Fruit fly (Drosophila melanogaster): ENCODE results near the gene neo.

The neo gene

dm6 chr3R:29775755-29776686 lies 42.9 kb upstream of the neo start:
- TF ChIP-seq lmd (GFP tag; IDR thresholded peaks at IDR 0.05) (no peak), CG6175 (GFP tag; IDR thresholded peaks at IDR 0.05) (no peak), grn (GFP tag; optimal IDR thresholded peaks at IDR 0.05) (peak; percentile 7), corto (GFP tag; optimal IDR thresholded peaks at IDR 0.05) (no peak), twi (tag; optimal IDR thresholded peaks at IDR 0.05) (no peak), CG1602 (GFP tag; optimal IDR thresholded peaks at IDR 0.05) (no peak)

DNA sequence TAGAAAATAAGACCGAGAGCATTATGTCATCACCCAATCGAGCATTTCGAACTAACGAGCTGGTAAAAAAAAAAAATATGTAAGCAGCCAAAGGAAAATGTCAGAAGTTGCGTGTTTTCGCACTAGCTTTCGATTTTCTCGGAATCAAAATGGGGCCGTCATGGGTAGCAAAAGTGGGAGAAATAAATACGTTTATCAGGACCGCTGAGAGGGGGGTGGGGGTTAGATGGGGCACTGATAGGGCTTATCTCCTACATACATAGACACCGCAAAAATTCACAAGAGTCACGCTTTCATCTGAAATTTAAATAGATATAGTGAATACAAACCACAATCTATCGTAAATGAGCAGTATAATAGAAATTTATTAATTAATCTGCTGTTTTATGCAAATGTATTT lies 41.7 kb upstream of the neo start:
- no peak for TF ChIP-seq sisA (GFP tag; IDR thresholded peaks at IDR 0.05)
- no peak for TF ChIP-seq CG33557 (GFP tag; optimal IDR thresholded peaks at IDR 0.05)
- no peak for TF ChIP-seq CG17802 (tag; optimal IDR thresholded peaks at IDR 0.05)
- TF ChIP-seq crol (GFP tag; IDR thresholded peaks at IDR 0.05) = peak; percentile 65
- TF ChIP-seq aop (GFP tag; IDR thresholded peaks at IDR 0.05) = no peak
- no peak for TF ChIP-seq so (GFP tag; IDR thresholded peaks at IDR 0.05)
- TF ChIP-seq grn (GFP tag; optimal IDR thresholded peaks at IDR 0.05) = peak; percentile 52
- 0 out of 2 replicates have a peak, but pooled peaks have one; percentile 6 for TF ChIP-seq vvl (GFP tag; IDR thresholded peaks at IDR 0.05)
- peak in 1 of 2 experiments; percentile 70 for TF ChIP-seq Pdp1 (GFP tag; optimal IDR thresholded peaks at IDR 0.05)
- no peak for TF ChIP-seq zf30C (GFP tag; optimal IDR thresholded peaks at IDR 0.05)
- TF ChIP-seq exex (tag; optimal IDR thresholded peaks at IDR 0.05) = peak; percentile 33
- TF ChIP-seq CG7963 (GFP tag; IDR thresholded peaks at IDR 0.05; ENCODE audit: partially characterized antibody) = no peak

DNA sequence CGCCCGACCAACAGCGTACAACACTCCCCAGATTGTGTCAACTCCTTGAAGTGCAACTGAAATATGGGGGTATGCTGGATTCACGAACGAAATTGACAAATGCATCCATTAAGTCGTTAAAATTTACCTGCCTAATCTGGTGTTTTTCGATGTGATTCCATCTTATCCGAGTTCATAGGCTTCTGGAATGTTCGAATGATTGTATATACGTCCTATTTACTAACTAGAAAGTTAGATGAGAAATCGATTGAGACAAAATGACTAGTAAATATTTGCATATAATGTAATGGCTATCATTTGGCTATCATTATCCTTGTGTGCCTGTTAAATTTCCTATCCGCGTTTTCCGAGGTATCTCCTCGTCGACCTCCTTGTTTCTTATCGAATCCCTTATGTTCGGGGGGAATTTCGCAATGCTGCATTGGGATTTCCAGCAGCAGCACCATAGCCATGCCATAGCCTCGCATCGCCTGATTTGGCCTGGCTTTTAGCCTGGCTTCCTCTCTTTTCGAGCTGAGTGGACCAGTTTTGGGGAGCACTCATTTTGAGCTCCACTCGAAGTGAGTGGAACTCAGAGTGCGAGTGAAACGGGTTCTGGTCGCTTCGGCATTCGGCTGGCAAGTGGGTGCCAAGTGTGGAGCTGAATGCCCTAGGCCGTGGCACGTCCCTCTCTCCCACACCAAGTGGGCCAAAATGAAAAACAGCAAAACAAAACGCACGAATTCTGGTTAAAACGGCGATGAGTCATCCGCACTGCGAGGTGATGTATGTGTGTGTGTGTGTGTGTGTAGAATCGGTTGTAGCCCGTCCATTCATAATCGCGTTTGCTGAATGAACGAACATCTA lies 40.6 kb upstream of the neo start:
- TF ChIP-seq Rx (GFP tag; IDR thresholded peaks at IDR 0.05) (no peak), CG14441 (GFP tag; IDR thresholded peaks at IDR 0.05) (no peak; the same call in 1 of the 2 replicates), CG2129 (GFP tag; IDR thresholded peaks at IDR 0.05; ENCODE audit: partially characterized antibody) (no peak), ac (GFP tag; optimal IDR thresholded peaks at IDR 0.05) (no peak), Drgx (GFP tag; IDR thresholded peaks at IDR 0.05) (no peak), CG8089 (GFP tag; optimal IDR thresholded peaks at IDR 0.05) (no peak), klu (GFP tag; IDR thresholded peaks at IDR 0.05) (no peak), abd-A (tag; optimal IDR thresholded peaks at IDR 0.05) (peak; percentile 47), nau (GFP tag; optimal IDR thresholded peaks at IDR 0.05) (no peak), HmgZ (tag; optimal IDR thresholded peaks at IDR 0.05) (no peak), CG32532 (GFP tag; IDR thresholded peaks at IDR 0.05) (no peak), exex (tag; optimal IDR thresholded peaks at IDR 0.05) (no peak), CG14014 (GFP tag; IDR thresholded peaks at IDR 0.05) (no peak), Atf3 (GFP tag; optimal IDR thresholded peaks at IDR 0.05) (no peak), CG8290 (GFP tag; optimal IDR thresholded peaks at IDR 0.05) (no peak), CG8290 (tag; optimal IDR thresholded peaks at IDR 0.05) (peak in 1 of 2 experiments; percentile 35), kni (GFP tag; optimal IDR thresholded peaks at IDR 0.05) (no peak), Nf-YC (tag; optimal IDR thresholded peaks at IDR 0.05) (peak; percentile 5), CG3065 (GFP tag; optimal IDR thresholded peaks at IDR 0.05) (no peak), CG11398 (GFP tag; optimal IDR thresholded peaks at IDR 0.05) (no peak), hkb (optimal IDR thresholded peaks at IDR 0.05) (no peak), hkb (GFP tag; IDR thresholded peaks at IDR 0.05) (no peak), trh (GFP tag; optimal IDR thresholded peaks at IDR 0.05) (no peak), Eip74EF (GFP tag; optimal IDR thresholded peaks at IDR 0.05) (peak in 1 of 2 experiments; percentile 12), HLHmδ (GFP tag; optimal IDR thresholded peaks at IDR 0.05) (no peak), Taf1 (GFP tag; IDR thresholded peaks at IDR 0.05) (no peak), hth (optimal IDR thresholded peaks at IDR 0.05) (no peak), Bgb (GFP tag; IDR thresholded peaks at IDR 0.05; ENCODE audit: partially characterized antibody) (peak; percentile 66; the same call in 1 of the 2 replicates), Chrac-16 (GFP tag; optimal IDR thresholded peaks at IDR 0.05) (no peak)

Data from whole organism, embryonic.